Worm (Caenorhabditis elegans) whole organism, L2 larva: ENCODE results near the gene Y45F3A.1.

Experiments used
- C34F6.9 ChIP-seq: fragments of 150-350 bp; optimal IDR thresholded peaks from 2 replicates; lab custom pipeline; 2014; ENCODE audit warnings: missing biosample characterization, missing genetic modification characterization
- F13H6.1 ChIP-seq: sonication (generic microtip); optimal IDR thresholded peaks from 2 replicates; lab custom pipeline; 2016; ENCODE audit warnings: missing genetic modification characterization, missing compliant biosample characterization
- R02D3.7 ChIP-seq: fragments of 150-350 bp; optimal IDR thresholded peaks from 2 replicates; lab custom pipeline; 2014; ENCODE audit warnings: missing biosample characterization, missing genetic modification characterization
- ZK546.5 ChIP-seq: sonication (generic microtip); optimal IDR thresholded peaks from 2 replicates; lab custom pipeline; 2017; ENCODE audit warnings: missing biosample characterization, missing genetic modification characterization
- alr-1 ChIP-seq: fragments of 150-350 bp; optimal IDR thresholded peaks from 2 replicates; lab custom pipeline; 2014; ENCODE audit warnings: missing biosample characterization, missing genetic modification characterization
- ama-1 ChIP-seq: fragments of 150-350 bp; optimal IDR thresholded peaks from 2 replicates; lab custom pipeline; 2018; ENCODE audit warnings: inconsistent platforms
- blmp-1 ChIP-seq: sonication (generic microtip); optimal IDR thresholded peaks from 2 replicates; lab custom pipeline; 2017; ENCODE audit warnings: missing genetic modification characterization, mild to moderate bottlenecking, missing compliant biosample characterization, antibody characterized with exemption, moderate library complexity; ENCODE audit not compliant: insufficient read depth
- ceh-16 ChIP-seq: fragments of 150-350 bp; optimal IDR thresholded peaks from 2 replicates; lab custom pipeline; 2014; ENCODE audit warnings: missing biosample characterization, missing genetic modification characterization
- ceh-82 ChIP-seq: fragments of 150-350 bp; optimal IDR thresholded peaks from 2 replicates; lab custom pipeline; 2014; ENCODE audit warnings: missing biosample characterization, missing genetic modification characterization
- crh-2 ChIP-seq: sonication (generic microtip); optimal IDR thresholded peaks from 2 replicates; lab custom pipeline; 2017; ENCODE audit warnings: missing biosample characterization, missing genetic modification characterization
- dmd-4 ChIP-seq: sonication (generic microtip); optimal IDR thresholded peaks from 2 replicates; lab custom pipeline; 2017; ENCODE audit warnings: missing biosample characterization, missing genetic modification characterization
- elt-1 ChIP-seq: fragments of 150-350 bp; optimal IDR thresholded peaks from 2 replicates; lab custom pipeline; 2014; ENCODE audit warnings: missing biosample characterization, missing genetic modification characterization
- elt-3 ChIP-seq: sonication (generic microtip); optimal IDR thresholded peaks from 2 replicates; lab custom pipeline; 2017; ENCODE audit warnings: missing biosample characterization, missing genetic modification characterization
- fos-1 ChIP-seq: fragments of 150-350 bp; optimal IDR thresholded peaks from 2 replicates; lab custom pipeline; 2014; ENCODE audit warnings: missing biosample characterization, missing genetic modification characterization
- gmeb-1 ChIP-seq: fragments of 150-350 bp; optimal IDR thresholded peaks from 2 replicates; lab custom pipeline; 2014; ENCODE audit warnings: missing biosample characterization, missing genetic modification characterization
- lin-11 ChIP-seq: fragments of 150-350 bp; sonication (generic microtip); optimal IDR thresholded peaks from 2 replicates; lab custom pipeline; 2014; ENCODE audit warnings: missing biosample characterization, missing genetic modification characterization, inconsistent platforms, mixed read lengths
- lin-13 ChIP-seq: fragments of 150-350 bp; optimal IDR thresholded peaks from 2 replicates; lab custom pipeline; 2014; ENCODE audit warnings: missing biosample characterization, missing genetic modification reagents, missing genetic modification characterization
- lin-39 ChIP-seq: fragments of 150-350 bp; optimal IDR thresholded peaks from 2 replicates; lab custom pipeline; 2014; ENCODE audit warnings: missing biosample characterization, missing genetic modification reagents, missing genetic modification characterization
- lsy-2 ChIP-seq, 2 experiments: fragments of 150-350 bp in 1 of 2; sonication (generic microtip) in 1 of 2; optimal IDR thresholded peaks; 2 replicates each; lab custom pipeline; 2014 to 2017; ENCODE audit warnings: missing biosample characterization in 2 of 2, missing genetic modification characterization in 2 of 2
- mab-5 ChIP-seq: fragments of 150-350 bp; optimal IDR thresholded peaks from 2 replicates; lab custom pipeline; 2014; ENCODE audit warnings: missing biosample characterization, missing genetic modification characterization
- mbf-1 ChIP-seq: sonication (generic microtip); optimal IDR thresholded peaks from 2 replicates; lab custom pipeline; 2017; ENCODE audit warnings: missing biosample characterization, missing genetic modification characterization
- mdl-1 ChIP-seq, 2 experiments: fragments of 150-350 bp in 1 of 2; sonication (generic microtip) in 1 of 2; optimal IDR thresholded peaks; 2 replicates each; lab custom pipeline; 2017; ENCODE audit warnings: missing biosample characterization in 2 of 2, missing genetic modification characterization in 2 of 2
- nhr-10 ChIP-seq: sonication (generic microtip); optimal IDR thresholded peaks from 2 replicates; lab custom pipeline; 2017; ENCODE audit warnings: missing biosample characterization, missing genetic modification characterization
- nhr-11 ChIP-seq: fragments of 150-350 bp; optimal IDR thresholded peaks from 2 replicates; lab custom pipeline; 2014; ENCODE audit warnings: missing biosample characterization, missing genetic modification characterization
- nhr-12 ChIP-seq: fragments of 150-350 bp; optimal IDR thresholded peaks from 2 replicates; lab custom pipeline; 2014; ENCODE audit warnings: missing biosample characterization, missing genetic modification characterization
- nhr-129 ChIP-seq: fragments of 150-350 bp; optimal IDR thresholded peaks from 2 replicates; lab custom pipeline; 2014; ENCODE audit warnings: missing biosample characterization, missing genetic modification characterization
- nhr-21 ChIP-seq: fragments of 150-350 bp; optimal IDR thresholded peaks from 2 replicates; lab custom pipeline; 2014; ENCODE audit warnings: missing biosample characterization, missing genetic modification characterization
- nhr-23 ChIP-seq: fragments of 150-350 bp; optimal IDR thresholded peaks from 2 replicates; lab custom pipeline; 2014; ENCODE audit warnings: missing biosample characterization, missing genetic modification reagents, missing genetic modification characterization
- nhr-237 ChIP-seq: fragments of 150-350 bp; optimal IDR thresholded peaks from 2 replicates; lab custom pipeline; 2014; ENCODE audit warnings: missing biosample characterization, missing genetic modification characterization
- nhr-25 ChIP-seq: fragments of 150-350 bp; sonication (generic microtip); optimal IDR thresholded peaks from 3 replicates; lab custom pipeline; 2014; ENCODE audit warnings: missing biosample characterization, missing genetic modification characterization
- nhr-6 ChIP-seq: fragments of 150-350 bp; optimal IDR thresholded peaks from 2 replicates; lab custom pipeline; 2014; ENCODE audit warnings: missing biosample characterization, missing genetic modification characterization
- peb-1 ChIP-seq: fragments of 150-350 bp; optimal IDR thresholded peaks from 2 replicates; lab custom pipeline; 2014; ENCODE audit warnings: missing biosample characterization, missing genetic modification characterization
- sem-4 ChIP-seq: fragments of 150-350 bp; optimal IDR thresholded peaks from 2 replicates; lab custom pipeline; 2014; ENCODE audit warnings: missing biosample characterization, missing genetic modification reagents, missing genetic modification characterization
- skn-1 ChIP-seq: sonication (generic microtip); optimal IDR thresholded peaks from 2 replicates; lab custom pipeline; 2017; ENCODE audit warnings: missing biosample characterization, missing genetic modification characterization
- sma-3 ChIP-seq: sonication (generic microtip); optimal IDR thresholded peaks from 2 replicates; lab custom pipeline; 2016; ENCODE audit warnings: missing genetic modification reagents, missing genetic modification characterization, missing compliant biosample characterization
- sma-9 ChIP-seq, 2 experiments: fragments of 150-350 bp in 1 of 2; sonication (generic microtip) in 1 of 2; optimal IDR thresholded peaks; 2 replicates each; lab custom pipeline; 2014 to 2016; ENCODE audit warnings: missing genetic modification characterization in 2 of 2, mild to moderate bottlenecking in 1 of 2, missing biosample characterization in 1 of 2, missing compliant biosample characterization in 1 of 2, missing genetic modification reagents in 1 of 2, moderate library complexity in 1 of 2
- snpc-4 ChIP-seq: fragments of 150-350 bp; optimal IDR thresholded peaks from 2 replicates; lab custom pipeline; 2014; ENCODE audit warnings: missing biosample characterization, missing genetic modification characterization
- unc-39 ChIP-seq: fragments of 150-350 bp; optimal IDR thresholded peaks from 2 replicates; lab custom pipeline; 2014; ENCODE audit warnings: missing biosample characterization, missing genetic modification characterization
- unc-55 ChIP-seq: fragments of 150-350 bp; sonication (generic microtip); optimal IDR thresholded peaks from 3 replicates; lab custom pipeline; 2014; ENCODE audit warnings: missing biosample characterization, missing genetic modification reagents, missing genetic modification characterization
- unc-62 ChIP-seq: fragments of 150-350 bp; optimal IDR thresholded peaks from 2 replicates; lab custom pipeline; 2014; ENCODE audit warnings: missing biosample characterization, missing genetic modification reagents, missing genetic modification characterization
- zag-1 ChIP-seq: fragments of 150-350 bp; optimal IDR thresholded peaks from 2 replicates; lab custom pipeline; 2014; ENCODE audit warnings: missing biosample characterization, missing genetic modification characterization
- ztf-1 ChIP-seq: fragments of 200-800 bp; sonication (Bioruptor generic); conservative IDR thresholded peaks from 2 replicates; pipeline ENCODE4 v1.3.6; 2022; ENCODE audit warnings: missing genetic modification characterization, missing compliant biosample characterization
- ztf-11 ChIP-seq: sonication (generic microtip); optimal IDR thresholded peaks from 2 replicates; lab custom pipeline; 2017; ENCODE audit warnings: missing biosample characterization, missing genetic modification characterization
- ztf-4 ChIP-seq: fragments of 150-350 bp; optimal IDR thresholded peaks from 2 replicates; lab custom pipeline; 2014; ENCODE audit warnings: missing biosample characterization, missing genetic modification characterization

The Y45F3A.1 gene

DNA sequence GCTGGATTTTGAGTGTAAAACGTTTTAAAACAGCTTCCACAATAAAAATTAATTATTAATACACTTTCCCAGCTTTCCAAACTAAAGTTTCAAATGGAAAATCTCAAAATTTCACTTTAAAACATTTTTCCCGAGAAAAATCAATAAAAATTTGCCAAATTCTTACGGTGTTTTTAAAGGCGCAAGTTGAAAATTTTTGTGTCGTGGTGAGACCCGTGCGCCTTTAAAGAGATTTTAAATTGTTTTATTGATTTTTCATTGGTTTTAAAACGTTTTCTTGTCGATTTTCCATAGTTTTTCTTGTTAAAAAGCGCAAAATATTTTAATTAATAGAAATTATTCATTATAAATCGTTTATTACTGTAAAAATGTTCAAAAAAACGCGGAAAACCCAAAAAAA is at the start of gene Y45F3A.1:
Gene Y45F3A.1 (minus strand): TSS at position 12 of the 400 bp plus-strand sequence.
- TF ChIP-seq nhr-12 (tag; lab: Kevin White, UChicago), result no peak
- TF ChIP-seq lin-11 (tag; lab: Kevin White, UChicago), result no peak
- no peak for TF ChIP-seq C34F6.9 (tag; lab: Kevin White, UChicago)
- TF ChIP-seq alr-1 (tag; lab: Kevin White, UChicago), result no peak
- no peak for TF ChIP-seq unc-62
- TF ChIP-seq lin-13, result no peak
- no peak for TF ChIP-seq crh-2 (tag; lab: Kevin White, UChicago)
- no peak for TF ChIP-seq blmp-1 (tag; lab: Kevin White, UChicago)
- TF ChIP-seq ztf-11 (tag; lab: Kevin White, UChicago), result no peak
- no peak for TF ChIP-seq unc-39 (tag; lab: Kevin White, UChicago)
- TF ChIP-seq sma-9 (GFP tag; optimal IDR thresholded peaks at IDR 0.05; lab: Kevin White, UChicago), result no peak
- no peak for TF ChIP-seq sma-9 (tag; optimal IDR thresholded peaks at IDR 0.05; lab: Kevin White, UChicago)
- no peak for TF ChIP-seq nhr-10 (tag; lab: Kevin White, UChicago)
- TF ChIP-seq ztf-4 (tag; lab: Kevin White, UChicago), result no peak

- peak; percentile 29 for TF ChIP-seq crh-2 (tag; lab: Kevin White, UChicago)
- TF ChIP-seq C34F6.9 (tag; lab: Kevin White, UChicago), result peak; percentile 75
- TF ChIP-seq lsy-2 (tag; optimal IDR thresholded peaks at IDR 0.05; lab: Kevin White, UChicago), result peak in 1 of 2 experiments; percentile 24
- TF ChIP-seq unc-55 (GFP tag; lab: Kevin White, UChicago), result peak; percentile 62
- TF ChIP-seq lin-13, result peak; percentile 7
- TF ChIP-seq ztf-1 (GFP tag; lab: Robert Waterston, UW), result no peak
Observed at ce11 chrIII:10608161-10608560, 46.4 kb upstream of the Y45F3A.1 start.

ce11 chrIII:10605049-10605448 is 43.3 kb upstream of the Y45F3A.1 start, which contains the start of gene rabx-5:
Gene rabx-5, plus strand, starts transcription at chrIII:10605349.
- no peak for TF ChIP-seq ztf-4 (tag; lab: Kevin White, UChicago)
- TF ChIP-seq, all 48 proteins: peak for 0

DNA sequence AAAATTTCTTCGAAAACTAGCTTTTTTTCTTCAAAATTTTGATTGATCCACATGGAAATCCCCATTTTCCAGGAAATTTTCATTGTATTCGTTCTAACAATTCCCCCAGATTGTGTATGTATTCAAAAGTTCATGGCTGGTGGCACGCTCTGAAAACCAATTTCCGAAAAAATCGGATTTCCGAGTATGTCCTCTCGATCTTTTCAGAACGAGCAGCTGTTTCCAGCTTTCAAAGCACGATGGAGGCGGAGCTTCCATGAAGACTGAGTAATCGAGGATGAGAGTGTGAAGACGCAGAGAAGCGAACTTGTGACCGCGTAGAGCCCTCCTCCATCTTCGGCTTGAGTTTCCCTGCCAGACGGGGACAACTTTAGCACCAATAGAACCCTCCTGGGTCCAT is 42.6 kb upstream of the Y45F3A.1 start:
- TF ChIP-seq mbf-1 (tag; lab: Kevin White, UChicago) (no peak), skn-1 (tag; lab: Kevin White, UChicago) (no peak), nhr-23 (no peak), elt-3 (tag; lab: Kevin White, UChicago) (no peak), unc-55 (GFP tag; lab: Kevin White, UChicago) (peak; percentile 6), snpc-4 (tag; lab: Kevin White, UChicago) (no peak), nhr-10 (tag; lab: Kevin White, UChicago) (no peak), lsy-2 (tag; optimal IDR thresholded peaks at IDR 0.05; lab: Kevin White, UChicago) (peak in 1 of 2 experiments; percentile 23), dmd-4 (no peak), lin-11 (tag; lab: Kevin White, UChicago) (peak; percentile 55), unc-62 (no peak), alr-1 (tag; lab: Kevin White, UChicago) (no peak), ZK546.5 (tag; lab: Kevin White, UChicago) (no peak), ztf-11 (tag; lab: Kevin White, UChicago) (no peak), nhr-6 (tag; lab: Kevin White, UChicago) (no peak), nhr-12 (tag; lab: Kevin White, UChicago) (no peak), peb-1 (no peak), ztf-4 (tag; lab: Kevin White, UChicago) (no peak), unc-39 (tag; lab: Kevin White, UChicago) (no peak), mdl-1 (tag; optimal IDR thresholded peaks at IDR 0.05; lab: Kevin White, UChicago) (no peak), ceh-82 (tag; lab: Kevin White, UChicago) (no peak), sem-4 (tag; lab: Kevin White, UChicago) (no peak), R02D3.7 (no peak), ztf-1 (GFP tag; lab: Robert Waterston, UW) (no peak), nhr-11 (tag; lab: Kevin White, UChicago) (no peak), F13H6.1 (tag; lab: Kevin White, UChicago) (no peak), blmp-1 (tag; lab: Kevin White, UChicago) (no peak), ama-1 (lab: Kevin White, UChicago) (no peak), lin-39 (tag; lab: Kevin White, UChicago) (no peak), sma-9 (GFP tag; optimal IDR thresholded peaks at IDR 0.05; lab: Kevin White, UChicago) (no peak), sma-9 (tag; optimal IDR thresholded peaks at IDR 0.05; lab: Kevin White, UChicago) (no peak), nhr-21 (tag; lab: Kevin White, UChicago) (peak; percentile 45), C34F6.9 (tag; lab: Kevin White, UChicago) (peak; percentile 18), fos-1 (tag; lab: Kevin White, UChicago) (no peak), ceh-16 (tag; lab: Kevin White, UChicago) (no peak), gmeb-1 (tag; lab: Kevin White, UChicago) (no peak), nhr-25 (tag; lab: Kevin White, UChicago) (no peak), elt-1 (tag; lab: Kevin White, UChicago) (no peak), sma-3 (GFP tag; lab: Kevin White, UChicago) (no peak), crh-2 (tag; lab: Kevin White, UChicago) (no peak), lin-13 (no peak), nhr-237 (no peak), nhr-129 (peak; percentile 32), mab-5 (tag; lab: Kevin White, UChicago) (no peak), zag-1 (tag; lab: Kevin White, UChicago) (no peak)
